Worm (Caenorhabditis elegans) whole organism, mixed stage, embryonic: ENCODE measurements around the gene Y45F3A.8.

Experiments
- M03D4.4 ChIP-seq: sonication (generic microtip); optimal IDR thresholded peaks from 2 replicates; lab custom pipeline; 2017; ENCODE audit warnings: mild to moderate bottlenecking, missing genetic modification characterization, missing compliant biosample characterization
- bed-3 ChIP-seq: fragments of 200-800 bp; sonication (Bioruptor generic); optimal IDR thresholded peaks from 3 replicates; lab custom pipeline; 2018; ENCODE audit warnings: mild to moderate bottlenecking, missing genetic modification characterization, moderate library complexity, missing compliant biosample characterization
- blmp-1 ChIP-seq: fragments of 150-350 bp; optimal IDR thresholded peaks from 2 replicates; lab custom pipeline; 2014; ENCODE audit warnings: missing biosample characterization, missing genetic modification characterization
- ceh-39 ChIP-seq: fragments of 150-350 bp; optimal IDR thresholded peaks from 2 replicates; lab custom pipeline; 2014; ENCODE audit warnings: missing biosample characterization, missing genetic modification characterization
- ceh-43 ChIP-seq: fragments of 200-800 bp; sonication (Bioruptor generic); optimal IDR thresholded peaks from 2 replicates; lab custom pipeline; 2018; ENCODE audit warnings: mild to moderate bottlenecking, missing genetic modification characterization, moderate library complexity, missing compliant biosample characterization
- ceh-83 ChIP-seq: fragments of 200-800 bp; sonication (Bioruptor generic); optimal IDR thresholded peaks from 2 replicates; lab custom pipeline; 2018; ENCODE audit warnings: mild to moderate bottlenecking, missing genetic modification characterization, missing compliant biosample characterization
- ces-1 ChIP-seq: fragments of 150-350 bp; optimal IDR thresholded peaks from 2 replicates; lab custom pipeline; 2014; ENCODE audit warnings: missing biosample characterization, missing genetic modification reagents, missing genetic modification characterization
- cnd-1 ChIP-seq: fragments of 200-800 bp; sonication (Bioruptor generic); optimal IDR thresholded peaks from 2 replicates; lab custom pipeline; 2018; ENCODE audit warnings: mild to moderate bottlenecking, missing genetic modification characterization, missing compliant biosample characterization
- drap-1 ChIP-seq: fragments of 200-800 bp; sonication (Bioruptor generic); optimal IDR thresholded peaks from 3 replicates; lab custom pipeline; 2018; ENCODE audit warnings: mild to moderate bottlenecking, missing genetic modification characterization, missing compliant biosample characterization
- elt-1 ChIP-seq: sonication (generic microtip); optimal IDR thresholded peaks from 2 replicates; lab custom pipeline; 2017; ENCODE audit warnings: missing genetic modification characterization, mild to moderate bottlenecking, missing compliant biosample characterization, antibody characterized with exemption, moderate library complexity, borderline replicate concordance; ENCODE audit not compliant: insufficient read depth
- elt-3 ChIP-seq: fragments of 150-350 bp; optimal IDR thresholded peaks from 2 replicates; lab custom pipeline; 2014; ENCODE audit warnings: missing biosample characterization, missing genetic modification characterization
- flh-1 ChIP-seq: fragments of 200-800 bp; sonication (Bioruptor generic); optimal IDR thresholded peaks from 2 replicates; lab custom pipeline; 2018; ENCODE audit warnings: mild to moderate bottlenecking, missing genetic modification characterization, moderate library complexity, missing compliant biosample characterization
- ham-2 ChIP-seq: fragments of 200-800 bp; sonication (Bioruptor generic); optimal IDR thresholded peaks from 2 replicates; lab custom pipeline; 2018; ENCODE audit warnings: mild to moderate bottlenecking, missing genetic modification characterization, missing compliant biosample characterization
- hlh-1 ChIP-seq: fragments of 150-350 bp; optimal IDR thresholded peaks from 2 replicates; lab custom pipeline; 2014; ENCODE audit warnings: missing biosample characterization, missing genetic modification reagents, missing genetic modification characterization
- lin-13 ChIP-seq: fragments of 150-350 bp; optimal IDR thresholded peaks from 2 replicates; lab custom pipeline; 2014; ENCODE audit warnings: missing biosample characterization, missing genetic modification characterization
- lin-32 ChIP-seq: fragments of 200-800 bp; sonication (Bioruptor generic); optimal IDR thresholded peaks from 2 replicates; lab custom pipeline; 2018; ENCODE audit warnings: mild to moderate bottlenecking, missing genetic modification characterization, missing compliant biosample characterization
- lsy-2 ChIP-seq: fragments of 150-350 bp; optimal IDR thresholded peaks from 2 replicates; lab custom pipeline; 2014; ENCODE audit warnings: missing biosample characterization, missing genetic modification characterization
- mab-5 ChIP-seq: fragments of 150-350 bp; optimal IDR thresholded peaks from 2 replicates; lab custom pipeline; 2014; ENCODE audit warnings: missing biosample characterization, missing genetic modification characterization
- mep-1 ChIP-seq: fragments of 150-350 bp; optimal IDR thresholded peaks from 2 replicates; lab custom pipeline; 2017; ENCODE audit warnings: missing biosample characterization, missing genetic modification reagents, missing genetic modification characterization, inconsistent platforms
- mls-2 ChIP-seq: sonication (generic microtip); optimal IDR thresholded peaks from 2 replicates; lab custom pipeline; 2016; ENCODE audit warnings: mild to moderate bottlenecking, missing genetic modification characterization, moderate library complexity, missing compliant biosample characterization
- nhr-12 ChIP-seq: fragments of 150-350 bp; optimal IDR thresholded peaks from 2 replicates; lab custom pipeline; 2014; ENCODE audit warnings: missing biosample characterization, missing genetic modification characterization
- nhr-2 ChIP-seq: fragments of 150-350 bp; optimal IDR thresholded peaks from 2 replicates; lab custom pipeline; 2014; ENCODE audit warnings: missing biosample characterization, missing genetic modification characterization
- nhr-237 ChIP-seq: fragments of 150-350 bp; optimal IDR thresholded peaks from 2 replicates; lab custom pipeline; 2014; ENCODE audit warnings: missing biosample characterization, missing genetic modification characterization
- nhr-28 ChIP-seq: fragments of 150-350 bp; optimal IDR thresholded peaks from 2 replicates; lab custom pipeline; 2014; ENCODE audit warnings: missing biosample characterization, missing genetic modification characterization
- nhr-76 ChIP-seq: sonication (generic microtip); optimal IDR thresholded peaks from 2 replicates; lab custom pipeline; 2017; ENCODE audit warnings: missing biosample characterization, missing genetic modification characterization
- pha-4 ChIP-seq: fragments of 150-350 bp; optimal IDR thresholded peaks from 2 replicates; lab custom pipeline; 2018; ENCODE audit warnings: missing biosample characterization, missing genetic modification reagents, missing genetic modification characterization
- sem-2 ChIP-seq: fragments of 200-800 bp; sonication (Bioruptor generic); optimal IDR thresholded peaks from 2 replicates; lab custom pipeline; 2018; ENCODE audit warnings: mild to moderate bottlenecking, missing genetic modification characterization, missing compliant biosample characterization
- snpc-4 ChIP-seq: fragments of 150-350 bp; optimal IDR thresholded peaks from 2 replicates; lab custom pipeline; 2014; ENCODE audit warnings: missing biosample characterization, missing genetic modification characterization
- sptf-1 ChIP-seq: sonication (generic microtip); optimal IDR thresholded peaks from 2 replicates; lab custom pipeline; 2017; ENCODE audit warnings: mild to moderate bottlenecking, missing genetic modification characterization, moderate library complexity, missing compliant biosample characterization
- tbx-8 ChIP-seq: fragments of 200-800 bp; sonication (Bioruptor generic); optimal IDR thresholded peaks from 2 replicates; lab custom pipeline; 2018; ENCODE audit warnings: mild to moderate bottlenecking, missing genetic modification characterization, moderate library complexity, missing compliant biosample characterization
- unc-120 ChIP-seq: sonication (generic microtip); optimal IDR thresholded peaks from 2 replicates; lab custom pipeline; 2017; ENCODE audit warnings: missing genetic modification characterization, missing compliant biosample characterization; ENCODE audit not compliant: poor library complexity, severe bottlenecking
- unc-39 ChIP-seq: fragments of 150-350 bp; optimal IDR thresholded peaks from 2 replicates; lab custom pipeline; 2014; ENCODE audit warnings: missing biosample characterization, missing genetic modification characterization
- unc-62 ChIP-seq: fragments of 150-350 bp; optimal IDR thresholded peaks from 2 replicates; lab custom pipeline; 2014; ENCODE audit warnings: missing biosample characterization, missing genetic modification reagents, missing genetic modification characterization
- zip-8 ChIP-seq: fragments of 150-350 bp; optimal IDR thresholded peaks from 2 replicates; lab custom pipeline; 2014; ENCODE audit warnings: missing biosample characterization, missing genetic modification characterization
- ztf-11 ChIP-seq: fragments of 150-350 bp; optimal IDR thresholded peaks from 2 replicates; lab custom pipeline; 2014; ENCODE audit warnings: missing biosample characterization, missing genetic modification characterization

Gene Y45F3A.8

ce11 chrIII:10631870-10632509 is 39.4 kb upstream of the Y45F3A.8 start:
- no peak for TF ChIP-seq M03D4.4 (tag; lab: Kevin White, UChicago)
- TF ChIP-seq hlh-1 (tag; lab: Kevin White, UChicago), result no peak
- TF ChIP-seq ces-1, result no peak
- TF ChIP-seq nhr-237 (tag; lab: Kevin White, UChicago), result no peak

ce11 chrIII:10629795-10630194 is 37.2 kb upstream of the Y45F3A.8 start:
- TF ChIP-seq nhr-237 (tag; lab: Kevin White, UChicago), result no peak
- no peak for TF ChIP-seq unc-62 (GFP tag; lab: Kevin White, UChicago)
- no peak for TF ChIP-seq lsy-2
- no peak for TF ChIP-seq snpc-4 (tag; lab: Kevin White, UChicago)
- no peak for TF ChIP-seq elt-3
- no peak for TF ChIP-seq mls-2 (tag; lab: Kevin White, UChicago)

ce11 chrIII:10629043-10629442 is 36.4 kb upstream of the Y45F3A.8 start, which contains the start of gene swt-4:
Gene swt-4 (minus strand): TSS chrIII:10629143.
- no peak for TF ChIP-seq tbx-8 (GFP tag; lab: Kevin White, UChicago)
- TF ChIP-seq unc-39 (tag; lab: Kevin White, UChicago), result no peak
- no peak for TF ChIP-seq pha-4 (tag; lab: Kevin White, UChicago)
- TF ChIP-seq bed-3, result no peak
- no peak for TF ChIP-seq blmp-1 (tag; lab: Kevin White, UChicago)
- no peak for TF ChIP-seq ceh-43 (GFP tag; lab: Kevin White, UChicago)
- no peak for TF ChIP-seq lin-13 (tag; lab: Kevin White, UChicago)
- TF ChIP-seq ceh-39 (tag; lab: Kevin White, UChicago), result no peak

- peak; percentile 39 for TF ChIP-seq ces-1
- TF ChIP-seq hlh-1 (tag; lab: Kevin White, UChicago), result peak; percentile 14
- TF ChIP-seq M03D4.4 (tag; lab: Kevin White, UChicago), result no peak
Measured at ce11 chrIII:10628360-10628759, 35.7 kb upstream of the Y45F3A.8 start.

- peak; percentile 18 for TF ChIP-seq pha-4 (tag; lab: Kevin White, UChicago)
- TF ChIP-seq ceh-83 (GFP tag; lab: Kevin White, UChicago), result peak; percentile 74
- no peak for TF ChIP-seq elt-1 (tag; lab: Kevin White, UChicago)
- TF ChIP-seq lin-32, result peak; percentile 72
- TF ChIP-seq nhr-12 (tag; lab: Kevin White, UChicago), result no peak
- no peak for TF ChIP-seq ces-1
- peak; percentile 38 for TF ChIP-seq hlh-1 (tag; lab: Kevin White, UChicago)
- no peak for TF ChIP-seq nhr-237 (tag; lab: Kevin White, UChicago)
- TF ChIP-seq sptf-1 (tag; lab: Kevin White, UChicago), result peak; percentile 90
- no peak for TF ChIP-seq elt-3
- peak; percentile 35 for TF ChIP-seq lin-13 (tag; lab: Kevin White, UChicago)
- peak; percentile 33 for TF ChIP-seq flh-1 (GFP tag; lab: Kevin White, UChicago)
- no peak for TF ChIP-seq mab-5 (tag; lab: Kevin White, UChicago)
- peak; percentile 82 for TF ChIP-seq cnd-1 (tag; lab: Kevin White, UChicago)
- TF ChIP-seq unc-120 (tag; lab: Kevin White, UChicago), result peak; percentile 53
- TF ChIP-seq bed-3, result peak; percentile 50
- TF ChIP-seq nhr-76 (tag; lab: Kevin White, UChicago), result no peak
- TF ChIP-seq tbx-8 (GFP tag; lab: Kevin White, UChicago), result peak; percentile 49
- TF ChIP-seq ceh-39 (tag; lab: Kevin White, UChicago), result no peak
- no peak for TF ChIP-seq unc-39 (tag; lab: Kevin White, UChicago)
- peak; percentile 81 for TF ChIP-seq drap-1 (GFP tag; lab: Kevin White, UChicago)
- peak; percentile 80 for TF ChIP-seq sem-2 (GFP tag; lab: Kevin White, UChicago)
- TF ChIP-seq nhr-2, result no peak
- TF ChIP-seq blmp-1 (tag; lab: Kevin White, UChicago), result no peak
- no peak for TF ChIP-seq lsy-2
- TF ChIP-seq unc-62 (GFP tag; lab: Kevin White, UChicago), result no peak
- TF ChIP-seq ham-2 (GFP tag; lab: Kevin White, UChicago), result peak; percentile 54
- TF ChIP-seq M03D4.4 (tag; lab: Kevin White, UChicago), result peak; percentile 86
- peak; percentile 87 for TF ChIP-seq mls-2 (tag; lab: Kevin White, UChicago)
- no peak for TF ChIP-seq snpc-4 (tag; lab: Kevin White, UChicago)
- TF ChIP-seq ceh-43 (GFP tag; lab: Kevin White, UChicago), result peak; percentile 60
- TF ChIP-seq mep-1 (tag; lab: Kevin White, UChicago), result no peak
- TF ChIP-seq zip-8 (tag; lab: Kevin White, UChicago), result no peak
- TF ChIP-seq ztf-11 (tag; lab: Kevin White, UChicago), result peak; percentile 41
- no peak for TF ChIP-seq nhr-28 (tag; lab: Kevin White, UChicago)
Measured at ce11 chrIII:10624564-10624963, 31.9 kb upstream of the Y45F3A.8 start.
